Fruit fly (Drosophila melanogaster) whole organism, embryonic: Measurements from ENCODE around the gene park.

Experiments
- BEAF-32 ChIP-seq: fragments of 200-800 bp; sonication (Bioruptor generic); optimal IDR thresholded peaks from 3 replicates; lab custom pipeline; 2017; ENCODE audit warnings: missing biosample characterization, missing genetic modification characterization, mild to moderate bottlenecking, moderate library complexity, missing genetic modification reagents
- CG10366 ChIP-seq: fragments of 200-800 bp; sonication (Bioruptor generic); IDR thresholded peaks from 2 replicates; pipeline ENCODE4 v1.3.6; 2022; ENCODE audit warnings: missing biosample characterization, missing genetic modification characterization
- CG11695 ChIP-seq: fragments of 200-800 bp; sonication (Bioruptor generic); IDR thresholded peaks from 3 replicates; pipeline ENCODE4 v1.3.6; 2022; ENCODE audit warnings: missing biosample characterization, missing genetic modification characterization
- CG12391 ChIP-seq: fragments of 200-800 bp; sonication (Bioruptor generic); optimal IDR thresholded peaks from 3 replicates; lab custom pipeline; 2018; ENCODE audit warnings: missing biosample characterization, mild to moderate bottlenecking, missing genetic modification characterization, moderate library complexity
- CG15696 ChIP-seq: fragments of 200-800 bp; sonication (Bioruptor generic); optimal IDR thresholded peaks from 2 replicates; lab custom pipeline; 2019; ENCODE audit warnings: missing biosample characterization, mild to moderate bottlenecking, missing genetic modification characterization, moderate library complexity
- CG16813 ChIP-seq: fragments of 200-800 bp; sonication (Bioruptor generic); IDR thresholded peaks from 3 replicates; pipeline ENCODE4 v1.3.6; 2022; ENCODE audit warnings: missing biosample characterization, missing genetic modification characterization; ENCODE audit not compliant: partially characterized antibody
- CG2120 ChIP-seq: fragments of 200-800 bp; sonication (Bioruptor generic); optimal IDR thresholded peaks from 3 replicates; lab custom pipeline; 2016; ENCODE audit warnings: missing biosample characterization, missing genetic modification characterization
- CG2202 ChIP-seq: fragments of 200-800 bp; sonication (Bioruptor generic); optimal IDR thresholded peaks from 2 replicates; lab custom pipeline; 2018; ENCODE audit warnings: missing biosample characterization, mild to moderate bottlenecking, missing genetic modification characterization
- CG34422 ChIP-seq: fragments of 200-800 bp; sonication (Bioruptor generic); IDR thresholded peaks from 3 replicates; pipeline ENCODE4 v1.3.6; 2022; ENCODE audit warnings: missing biosample characterization, missing genetic modification characterization
- CG5245 ChIP-seq: fragments of 200-800 bp; sonication (Bioruptor generic); optimal IDR thresholded peaks from 3 replicates; lab custom pipeline; 2016; ENCODE audit warnings: missing biosample characterization, missing genetic modification characterization
- CG7928 ChIP-seq: fragments of 200-800 bp; sonication (Bioruptor generic); optimal IDR thresholded peaks from 2 replicates; lab custom pipeline; 2017; ENCODE audit warnings: missing biosample characterization, mild to moderate bottlenecking, missing genetic modification characterization
- CG8089 ChIP-seq: fragments of 200-800 bp; sonication (Bioruptor generic); optimal IDR thresholded peaks from 3 replicates; lab custom pipeline; 2016; ENCODE audit warnings: missing biosample characterization, missing genetic modification characterization
- CG8924 ChIP-seq: fragments of 200-800 bp; optimal IDR thresholded peaks from 3 replicates; lab custom pipeline; 2019; ENCODE audit warnings: missing biosample characterization, mild to moderate bottlenecking, missing genetic modification characterization, moderate library complexity
- CTCF ChIP-seq: fragments of 200-800 bp; sonication (Bioruptor generic); optimal IDR thresholded peaks from 2 replicates; lab custom pipeline; 2017; ENCODE audit warnings: missing biosample characterization, mild to moderate bottlenecking, missing genetic modification characterization, moderate library complexity
- CrebB ChIP-seq: fragments of 200-800 bp; sonication (Bioruptor generic); optimal IDR thresholded peaks from 3 replicates; lab custom pipeline; 2018; ENCODE audit warnings: missing biosample characterization, mild to moderate bottlenecking, missing genetic modification characterization
- Deaf1 ChIP-seq: fragments of 200-800 bp; optimal IDR thresholded peaks from 3 replicates; lab custom pipeline; 2019; ENCODE audit warnings: missing biosample characterization, mild to moderate bottlenecking, missing genetic modification characterization, moderate library complexity
- Dll ChIP-seq: fragments of 200-800 bp; sonication (Bioruptor generic); IDR thresholded peaks from 4 replicates; pipeline ENCODE4 v1.3.6; 2022; ENCODE audit warnings: missing biosample characterization, missing genetic modification characterization; ENCODE audit not compliant: partially characterized antibody
- Dref ChIP-seq: fragments of 200-800 bp; sonication (Bioruptor generic); IDR thresholded peaks from 2 replicates; pipeline ENCODE4 v1.3.6; 2022; ENCODE audit warnings: missing biosample characterization, missing genetic modification characterization
- E2f1 ChIP-seq: fragments of 200-800 bp; sonication (Bioruptor generic); IDR thresholded peaks from 2 replicates; pipeline ENCODE4 v1.3.6; 2022; ENCODE audit warnings: missing biosample characterization, missing genetic modification characterization
- Fer1 ChIP-seq: fragments of 200-800 bp; sonication (Bioruptor generic); optimal IDR thresholded peaks from 2 replicates; lab custom pipeline; 2017; ENCODE audit warnings: missing biosample characterization, mild to moderate bottlenecking, missing genetic modification characterization
- HLHmδ ChIP-seq: fragments of 200-800 bp; sonication (Bioruptor generic); optimal IDR thresholded peaks from 2 replicates; lab custom pipeline; 2018; ENCODE audit warnings: missing biosample characterization, mild to moderate bottlenecking, missing genetic modification characterization, moderate library complexity
- HmgZ ChIP-seq: fragments of 200-800 bp; sonication (Bioruptor generic); optimal IDR thresholded peaks from 2 replicates; lab custom pipeline; 2018; ENCODE audit warnings: missing biosample characterization, mild to moderate bottlenecking, missing genetic modification characterization
- Mad ChIP-seq: fragments of 200-800 bp; sonication (Bioruptor generic); optimal IDR thresholded peaks from 2 replicates; lab custom pipeline; 2016; ENCODE audit warnings: missing biosample characterization, missing genetic modification characterization
- Mes4 ChIP-seq: fragments of 200-800 bp; sonication (Bioruptor generic); optimal IDR thresholded peaks from 2 replicates; lab custom pipeline; 2016; ENCODE audit warnings: missing biosample characterization, missing genetic modification characterization
- NFAT ChIP-seq: fragments of 200-800 bp; sonication (Bioruptor generic); IDR thresholded peaks from 2 replicates; pipeline ENCODE4 v1.3.6; 2022; ENCODE audit warnings: missing biosample characterization, missing genetic modification characterization
- Neu2 ChIP-seq: fragments of 200-800 bp; sonication (Bioruptor generic); optimal IDR thresholded peaks from 3 replicates; lab custom pipeline; 2016; ENCODE audit warnings: missing biosample characterization, missing genetic modification characterization, borderline replicate concordance
- Optix ChIP-seq: fragments of 200-800 bp; sonication (Bioruptor generic); IDR thresholded peaks from 3 replicates; pipeline ENCODE4 v1.3.6; 2022; ENCODE audit warnings: missing biosample characterization, missing genetic modification characterization
- Stat92E ChIP-seq, 3 experiments: fragments of >200 bp in 2 of 3; fragments of 200-800 bp in 1 of 3; sonication (Bioruptor generic) in 1 of 3; optimal IDR thresholded peaks; 2 replicates each; lab custom pipeline; 2017 to 2019; ENCODE audit warnings: missing biosample characterization in 3 of 3, missing genetic modification characterization in 3 of 3, mild to moderate bottlenecking in 1 of 3, moderate library complexity in 1 of 3
- Taf1 ChIP-seq: fragments of 200-800 bp; sonication (Bioruptor generic); IDR thresholded peaks from 2 replicates; pipeline ENCODE4 v1.3.6; 2022; ENCODE audit warnings: missing biosample characterization, missing genetic modification characterization
- ab ChIP-seq: fragments of 200-800 bp; sonication (Bioruptor generic); optimal IDR thresholded peaks from 2 replicates; lab custom pipeline; 2016; ENCODE audit warnings: missing biosample characterization, missing genetic modification characterization
- ac ChIP-seq: fragments of 200-800 bp; sonication (Bioruptor generic); optimal IDR thresholded peaks from 3 replicates; lab custom pipeline; 2017; ENCODE audit warnings: missing biosample characterization, mild to moderate bottlenecking, missing genetic modification characterization
- btn ChIP-seq: fragments of 200-800 bp; sonication (Bioruptor generic); optimal IDR thresholded peaks from 2 replicates; lab custom pipeline; 2016; ENCODE audit warnings: missing biosample characterization, missing genetic modification characterization
- cato ChIP-seq: fragments of 200-800 bp; sonication (Bioruptor generic); optimal IDR thresholded peaks from 2 replicates; lab custom pipeline; 2016; ENCODE audit warnings: missing biosample characterization, missing genetic modification characterization, borderline replicate concordance
- corto ChIP-seq: fragments of 200-800 bp; sonication (Bioruptor generic); optimal IDR thresholded peaks from 2 replicates; lab custom pipeline; 2016; ENCODE audit warnings: missing biosample characterization, mild to moderate bottlenecking, missing genetic modification characterization, moderate library complexity
- dm ChIP-seq: fragments of 200-800 bp; sonication (Bioruptor generic); optimal IDR thresholded peaks from 3 replicates; lab custom pipeline; 2016; ENCODE audit warnings: missing biosample characterization, missing genetic modification characterization
- esg ChIP-seq: fragments of 200-800 bp; sonication (Bioruptor generic); conservative IDR thresholded peaks from 2 replicates; pipeline ENCODE4 v1.3.6; 2022; ENCODE audit warnings: missing biosample characterization, missing genetic modification characterization
- grau ChIP-seq: fragments of 200-800 bp; optimal IDR thresholded peaks from 3 replicates; lab custom pipeline; 2019; ENCODE audit warnings: missing biosample characterization, mild to moderate bottlenecking, missing genetic modification characterization, moderate library complexity
- pfk ChIP-seq: fragments of 200-800 bp; sonication (Bioruptor generic); optimal IDR thresholded peaks from 2 replicates; lab custom pipeline; 2018; ENCODE audit warnings: missing biosample characterization, mild to moderate bottlenecking, missing genetic modification characterization, moderate library complexity
- salm ChIP-seq: fragments of 200-800 bp; sonication (Bioruptor generic); optimal IDR thresholded peaks from 2 replicates; lab custom pipeline; 2018; ENCODE audit warnings: missing biosample characterization, mild to moderate bottlenecking, missing genetic modification characterization
- sens ChIP-seq: fragments of 200-800 bp; sonication (Bioruptor generic); peaks from one replicate; lab custom pipeline; 2016; ENCODE audit warnings: missing biosample characterization, missing genetic modification characterization
- tll ChIP-seq, 2 experiments: fragments of 200-800 bp in 1 of 2; fragments of >200 bp in 1 of 2; sonication (Bioruptor generic) in 1 of 2; optimal IDR thresholded peaks; 2 replicates each; lab custom pipeline; 2017 to 2019; ENCODE audit warnings: missing biosample characterization in 2 of 2, missing genetic modification characterization in 2 of 2, mild to moderate bottlenecking in 1 of 2, moderate library complexity in 1 of 2
- tup ChIP-seq: fragments of 200-800 bp; sonication (Bioruptor generic); optimal IDR thresholded peaks from 2 replicates; lab custom pipeline; 2016; ENCODE audit warnings: missing biosample characterization, mild to moderate bottlenecking, missing genetic modification characterization, moderate library complexity

Gene park

dm6 chr3L:21171905-21172304 lies 24.7 kb downstream of the park start, which contains the start of gene Ac78C (continued):
- TF ChIP-seq Fer1, result peak; percentile 96
- TF ChIP-seq Stat92E (GFP tag; optimal IDR thresholded peaks at IDR 0.05; lab: Kevin White, UChicago), result no peak
- TF ChIP-seq CG2202 (tag; lab: Kevin White, UChicago), result no peak
- no peak for TF ChIP-seq BEAF-32
- peak; percentile 77 for TF ChIP-seq CG8089 (GFP tag; lab: Kevin White, UChicago)
- peak; percentile 64 for TF ChIP-seq ab (GFP tag; lab: Kevin White, UChicago)
- TF ChIP-seq salm (tag; lab: Kevin White, UChicago), result peak; percentile 69
- peak; percentile 65 for TF ChIP-seq CG7928
- TF ChIP-seq E2f1 (GFP tag; lab: Robert Waterston, UW), result peak; percentile 79
- TF ChIP-seq tll (GFP tag; optimal IDR thresholded peaks at IDR 0.05; lab: Kevin White, UChicago), result no peak
- peak; percentile 42 for TF ChIP-seq cato
- TF ChIP-seq HLHmδ, result no peak
- peak; percentile 93 for TF ChIP-seq CrebB (tag; lab: Kevin White, UChicago)
- peak; percentile 63 for TF ChIP-seq dm (GFP tag; lab: Kevin White, UChicago)
- TF ChIP-seq Neu2 (GFP tag; lab: Kevin White, UChicago), result peak; percentile 7
- peak; percentile 64 for TF ChIP-seq tup (GFP tag; lab: Kevin White, UChicago)
- no peak for TF ChIP-seq CG12391 (tag; lab: Kevin White, UChicago)
- TF ChIP-seq Optix (GFP tag; lab: Robert Waterston, UW), result peak; percentile 77
- peak; percentile 32 for TF ChIP-seq Dref (GFP tag; lab: Robert Waterston, UW)
- TF ChIP-seq CG8924 (tag; lab: Kevin White, UChicago), result no peak
- TF ChIP-seq esg (GFP tag; lab: Robert Waterston, UW), result peak; percentile 71
- peak; percentile 96 for TF ChIP-seq HmgZ (tag; lab: Kevin White, UChicago)
- TF ChIP-seq Deaf1, result peak; percentile 96
- TF ChIP-seq CTCF (GFP tag; lab: Kevin White, UChicago), result peak; percentile 47
- peak; percentile 53 for TF ChIP-seq Mes4 (GFP tag; lab: Kevin White, UChicago)
- TF ChIP-seq pfk (GFP tag; lab: Kevin White, UChicago), result peak; percentile 65
- TF ChIP-seq corto (GFP tag; lab: Kevin White, UChicago), result no peak
- TF ChIP-seq NFAT (GFP tag; lab: Robert Waterston, UW), result peak; percentile 95
- peak; percentile 77 for TF ChIP-seq btn (GFP tag; lab: Kevin White, UChicago)
- peak; percentile 89 for TF ChIP-seq CG34422
- TF ChIP-seq CG10366 (GFP tag; lab: Robert Waterston, UW), result peak; percentile 83
- peak; percentile 73 for TF ChIP-seq CG5245
- TF ChIP-seq Mad (GFP tag; lab: Kevin White, UChicago), result peak; percentile 79
- 0 out of 4 replicates have a peak, but pooled peaks have one; percentile 15 for TF ChIP-seq Dll (GFP tag; lab: Robert Waterston, UW)
- TF ChIP-seq CG15696, result peak; percentile 49
- peak; percentile 83 for TF ChIP-seq grau (tag; lab: Kevin White, UChicago)
- TF ChIP-seq CG11695 (GFP tag; lab: Robert Waterston, UW), result peak; percentile 78; the same call in 2 of the 3 replicates
- peak; percentile 55; the same call in 2 of the 3 replicates for TF ChIP-seq CG16813 (GFP tag; lab: Robert Waterston, UW)
- peak; percentile 84 for TF ChIP-seq Taf1
- TF ChIP-seq ac (GFP tag; lab: Kevin White, UChicago), result no peak
- peak; percentile 94 for TF ChIP-seq sens (GFP tag; lab: Kevin White, UChicago)
- TF ChIP-seq CG2120 (GFP tag; lab: Kevin White, UChicago), result peak; percentile 95
